Worm (Caenorhabditis elegans): ENCODE measurements around the gene ifc-1.

ce11 chrV:2875422-2875821 lies 5.8 kb upstream of the ifc-1 start, which contains the start of gene folt-2:
- no peak for TF ChIP-seq nhr-237 (tag; optimal IDR thresholded peaks at IDR 0.05)
- no peak for TF ChIP-seq lin-39 (tag; optimal IDR thresholded peaks at IDR 0.05)
- no peak for TF ChIP-seq ama-1 (optimal IDR thresholded peaks at IDR 0.05)
